Fruit fly (Drosophila melanogaster) whole organism, pupa: ENCODE results near the gene Agpat2.

Experiments
- CG10348 ChIP-seq: fragments of 200-800 bp; sonication (Bioruptor generic); IDR thresholded peaks from 2 replicates; pipeline ENCODE4 v1.3.6; 2022; ENCODE audit warnings: missing biosample characterization, missing genetic modification characterization
- CG12605 ChIP-seq: fragments of 200-800 bp; sonication (Bioruptor generic); IDR thresholded peaks from 2 replicates; pipeline ENCODE4 v1.3.6; 2022; ENCODE audit warnings: missing biosample characterization, missing genetic modification characterization
- CG13204 ChIP-seq: fragments of 200-800 bp; sonication (Bioruptor generic); optimal IDR thresholded peaks from 2 replicates; lab custom pipeline; 2018; ENCODE audit warnings: missing biosample characterization, mild to moderate bottlenecking, missing genetic modification characterization, moderate library complexity
- CG14655 ChIP-seq: fragments of 200-800 bp; sonication (Bioruptor generic); optimal IDR thresholded peaks from 3 replicates; lab custom pipeline; 2017; ENCODE audit warnings: mild to moderate bottlenecking, missing biosample characterization, missing genetic modification reagents, missing genetic modification characterization
- CG15710 ChIP-seq: fragments of 200-800 bp; sonication (Bioruptor generic); optimal IDR thresholded peaks from 2 replicates; lab custom pipeline; 2018; ENCODE audit warnings: missing biosample characterization, mild to moderate bottlenecking, missing genetic modification characterization, moderate library complexity
- CG17806 ChIP-seq: fragments of 200-800 bp; sonication (Bioruptor generic); optimal IDR thresholded peaks from 2 replicates; lab custom pipeline; 2018; ENCODE audit warnings: missing biosample characterization, mild to moderate bottlenecking, missing genetic modification characterization, moderate library complexity
- CG32121 ChIP-seq: fragments of 200-800 bp; sonication (Bioruptor generic); IDR thresholded peaks from 2 replicates; pipeline ENCODE4 v1.3.6; 2022; ENCODE audit warnings: missing biosample characterization, missing genetic modification characterization
- CG34367 ChIP-seq: fragments of 200-800 bp; sonication (Bioruptor generic); optimal IDR thresholded peaks from 2 replicates; lab custom pipeline; 2018; ENCODE audit warnings: missing biosample characterization, mild to moderate bottlenecking, missing genetic modification characterization
- CG4496 ChIP-seq: fragments of 200-800 bp; sonication (Bioruptor generic); IDR thresholded peaks from 3 replicates; pipeline ENCODE4 v1.3.6; 2022; ENCODE audit warnings: missing biosample characterization, missing genetic modification characterization
- CG8159 ChIP-seq: fragments of 200-800 bp; sonication (Bioruptor generic); optimal IDR thresholded peaks from 3 replicates; lab custom pipeline; 2018; ENCODE audit warnings: missing biosample characterization, mild to moderate bottlenecking, missing genetic modification characterization, moderate library complexity
- CG8301 ChIP-seq: fragments of 200-800 bp; sonication (Bioruptor generic); optimal IDR thresholded peaks from 2 replicates; lab custom pipeline; 2018; ENCODE audit warnings: missing biosample characterization, mild to moderate bottlenecking, missing genetic modification characterization
- CG9948 ChIP-seq: fragments of 200-800 bp; sonication (Bioruptor generic); optimal IDR thresholded peaks from 2 replicates; lab custom pipeline; 2018; ENCODE audit warnings: missing biosample characterization, mild to moderate bottlenecking, missing genetic modification characterization, moderate library complexity
- D1 ChIP-seq: fragments of 200-800 bp; sonication (Bioruptor generic); optimal IDR thresholded peaks from 2 replicates; lab custom pipeline; 2018; ENCODE audit warnings: missing biosample characterization, mild to moderate bottlenecking, missing genetic modification characterization, moderate library complexity
- EcR ChIP-seq: fragments of 200-800 bp; sonication (Bioruptor generic); optimal IDR thresholded peaks from 3 replicates; lab custom pipeline; 2019; ENCODE audit warnings: missing biosample characterization, missing genetic modification characterization, mild to moderate bottlenecking, moderate library complexity, missing genetic modification reagents
- Ets98B ChIP-seq: fragments of 200-800 bp; sonication (Bioruptor generic); IDR thresholded peaks from 2 replicates; pipeline ENCODE4 v1.3.6; 2022; ENCODE audit warnings: missing biosample characterization, missing genetic modification characterization
- Pif1A ChIP-seq: fragments of 200-800 bp; sonication (Bioruptor generic); optimal IDR thresholded peaks from 3 replicates; lab custom pipeline; 2016; ENCODE audit warnings: missing biosample characterization, missing genetic modification characterization
- Pif1B ChIP-seq: fragments of 200-800 bp; sonication (Bioruptor generic); optimal IDR thresholded peaks from 3 replicates; lab custom pipeline; 2016; ENCODE audit warnings: missing biosample characterization, missing genetic modification characterization
- Snoo ChIP-seq: fragments of 200-800 bp; sonication (Bioruptor generic); optimal IDR thresholded peaks from 3 replicates; lab custom pipeline; 2017; ENCODE audit warnings: missing biosample characterization, mild to moderate bottlenecking, missing genetic modification characterization, inconsistent platforms
- fd96Ca ChIP-seq: fragments of 200-800 bp; sonication (Bioruptor generic); IDR thresholded peaks from 3 replicates; pipeline ENCODE4 v1.3.6; 2022; ENCODE audit warnings: missing biosample characterization, missing genetic modification characterization
- gl ChIP-seq: fragments of 200-800 bp; sonication (Bioruptor generic); optimal IDR thresholded peaks from 2 replicates; lab custom pipeline; 2018; ENCODE audit warnings: missing biosample characterization, mild to moderate bottlenecking, missing genetic modification characterization
- rn ChIP-seq: fragments of 200-800 bp; sonication (Bioruptor generic); IDR thresholded peaks from 2 replicates; pipeline ENCODE4 v1.3.6; 2022; ENCODE audit warnings: missing biosample characterization, missing genetic modification characterization

Agpat2 gene

DNA sequence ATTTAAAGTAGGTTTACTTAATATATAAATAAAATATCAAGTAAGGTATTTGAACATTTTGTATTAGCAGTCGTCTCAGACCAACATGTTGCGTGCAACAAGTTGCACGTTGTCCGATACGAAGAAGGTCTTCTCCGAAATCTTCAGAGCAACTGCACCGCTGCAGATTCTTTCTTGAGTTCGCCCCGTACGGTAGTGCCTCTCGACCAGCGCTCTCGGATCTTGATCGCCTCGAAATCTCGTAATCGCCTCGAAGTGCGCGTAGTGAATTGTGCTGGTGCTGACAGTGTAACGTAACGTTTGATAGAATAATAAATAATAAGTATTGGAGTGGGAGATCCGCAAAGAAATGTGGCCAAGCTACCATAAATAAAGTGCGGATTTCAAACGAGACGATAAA lies 2.8 kb upstream of the Agpat2 start, which contains the start of gene dachs:
TSS of gene dachs (plus strand) at position 175 of the 400 bp plus-strand sequence.
- TF ChIP-seq EcR (GFP tag; lab: Kevin White, UChicago) (no peak), Pif1A (GFP tag; lab: Kevin White, UChicago) (no peak), D1 (tag; lab: Kevin White, UChicago) (no peak), CG9948 (tag; lab: Kevin White, UChicago) (no peak), CG8301 (tag; lab: Kevin White, UChicago) (no peak)

DNA sequence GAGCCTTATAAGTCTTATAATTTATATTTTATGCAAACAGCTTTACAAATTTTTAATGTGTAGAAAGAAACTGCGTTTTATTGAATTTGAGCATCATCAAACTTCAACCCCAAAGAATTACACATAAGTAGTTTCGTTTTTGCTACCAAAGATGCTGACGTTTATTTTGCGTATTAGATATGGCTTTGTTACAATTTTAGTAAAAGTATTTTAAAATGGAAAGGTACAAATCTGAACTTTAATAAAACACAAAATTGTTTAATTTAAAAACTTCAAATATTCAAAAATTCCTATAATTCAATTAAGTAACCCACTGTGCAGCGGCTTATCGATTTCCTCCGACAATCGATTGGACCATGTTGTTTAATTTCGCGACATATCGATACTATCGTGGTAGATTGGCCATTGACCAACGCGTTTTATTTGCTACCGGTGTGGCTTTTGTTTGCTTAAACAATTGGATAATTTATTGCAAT lies 351 bp upstream of the Agpat2 start, which contains the start of gene prg:
TSS of gene prg (plus strand) at position 382 of the 476 bp plus-strand sequence.
- TF ChIP-seq CG10348 (no peak), CG8159 (tag; lab: Kevin White, UChicago) (peak; percentile 61), Ets98B (GFP tag; lab: Robert Waterston, UW) (peak; percentile 37), Snoo (tag; lab: Kevin White, UChicago) (peak; percentile 49), CG15710 (tag; lab: Kevin White, UChicago) (peak; percentile 50), CG14655 (GFP tag; lab: Kevin White, UChicago) (peak; percentile 55), CG32121 (peak; percentile 56; the same call in 1 of the 2 replicates), rn (GFP tag; lab: Robert Waterston, UW) (no peak), EcR (GFP tag; lab: Kevin White, UChicago) (peak; percentile 58), fd96Ca (GFP tag; lab: Robert Waterston, UW) (no peak), CG12605 (GFP tag; lab: Robert Waterston, UW) (peak; percentile 53), Pif1B (GFP tag; lab: Kevin White, UChicago) (peak; percentile 45), CG8301 (tag; lab: Kevin White, UChicago) (peak; percentile 58), D1 (tag; lab: Kevin White, UChicago) (peak; percentile 39), Pif1A (GFP tag; lab: Kevin White, UChicago) (peak; percentile 78), CG34367 (tag; lab: Kevin White, UChicago) (peak; percentile 30), CG13204 (GFP tag; lab: Kevin White, UChicago) (no peak), CG17806 (tag; lab: Kevin White, UChicago) (peak; percentile 44), CG9948 (tag; lab: Kevin White, UChicago) (peak; percentile 5), CG4496 (GFP tag; lab: Robert Waterston, UW) (peak; percentile 70), gl (tag; lab: Kevin White, UChicago) (no peak)

DNA sequence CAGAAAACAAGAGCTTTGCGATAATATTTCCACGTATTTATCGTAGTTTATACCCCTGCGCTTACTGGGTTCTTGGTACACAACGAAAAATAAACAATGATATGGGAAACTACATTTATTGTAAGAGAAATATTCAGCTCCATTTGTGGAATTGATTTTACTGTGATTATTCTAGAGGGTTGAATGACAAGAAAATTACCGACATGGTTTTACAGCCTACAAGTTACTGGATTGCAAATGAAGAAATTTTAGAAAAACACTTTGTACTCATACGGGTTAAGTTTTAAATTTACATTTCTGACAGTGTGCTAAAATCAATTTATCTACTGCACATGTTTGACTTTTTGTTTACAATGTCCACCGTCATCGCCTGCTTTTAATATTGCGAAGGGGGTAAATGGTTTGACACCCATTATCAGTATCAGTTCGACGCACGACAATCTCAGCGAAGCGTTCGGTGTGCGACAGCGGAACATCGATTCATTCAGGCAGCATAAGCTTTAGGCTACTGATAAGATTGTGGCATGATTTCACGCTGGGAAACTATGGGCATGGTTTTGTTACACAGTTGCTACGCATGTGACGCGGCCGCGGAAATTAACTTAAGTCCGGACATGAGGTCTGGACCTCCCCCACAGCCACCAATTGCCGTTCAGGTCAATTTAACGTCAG lies 1.9 kb downstream of the Agpat2 start:
- TF ChIP-seq CG15710 (tag; lab: Kevin White, UChicago) (peak; percentile 10), gl (tag; lab: Kevin White, UChicago) (no peak), Pif1B (GFP tag; lab: Kevin White, UChicago) (no peak), fd96Ca (GFP tag; lab: Robert Waterston, UW) (0 out of 3 replicates have a peak, but pooled peaks have one; percentile 11), CG8301 (tag; lab: Kevin White, UChicago) (no peak), CG9948 (tag; lab: Kevin White, UChicago) (peak; percentile 34), CG8159 (tag; lab: Kevin White, UChicago) (peak; percentile 33), Pif1A (GFP tag; lab: Kevin White, UChicago) (peak; percentile 14), CG14655 (GFP tag; lab: Kevin White, UChicago) (peak; percentile 22), CG13204 (GFP tag; lab: Kevin White, UChicago) (no peak), CG12605 (GFP tag; lab: Robert Waterston, UW) (no peak), Snoo (tag; lab: Kevin White, UChicago) (no peak), Ets98B (GFP tag; lab: Robert Waterston, UW) (no peak), CG17806 (tag; lab: Kevin White, UChicago) (peak; percentile 25), CG10348 (no peak), CG4496 (GFP tag; lab: Robert Waterston, UW) (no peak), CG34367 (tag; lab: Kevin White, UChicago) (no peak), CG32121 (no peak), rn (GFP tag; lab: Robert Waterston, UW) (no peak), EcR (GFP tag; lab: Kevin White, UChicago) (peak; percentile 44), D1 (tag; lab: Kevin White, UChicago) (no peak)

DNA sequence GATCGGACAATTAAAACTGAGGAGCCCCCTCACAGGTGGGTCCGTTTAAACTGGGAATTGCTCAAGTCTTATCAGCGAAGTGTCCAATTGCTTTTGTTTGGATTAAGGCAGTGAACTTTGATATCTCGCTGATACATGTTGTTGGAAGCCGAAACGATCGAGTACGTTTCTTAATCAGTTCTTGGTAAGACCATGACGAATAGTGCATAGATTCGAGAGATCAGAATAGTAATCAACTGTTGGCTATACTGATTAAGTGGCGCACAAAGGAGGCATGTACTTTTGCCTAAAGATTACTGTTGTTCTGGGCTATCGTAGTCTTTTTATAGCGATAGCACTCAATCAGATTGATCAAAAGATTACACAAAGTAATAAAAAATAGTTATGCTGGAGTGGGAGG lies 12.3 kb downstream of the Agpat2 start:
- no peak for TF ChIP-seq CG32121
- no peak for TF ChIP-seq D1 (tag; lab: Kevin White, UChicago)
- TF ChIP-seq fd96Ca (GFP tag; lab: Robert Waterston, UW): no peak
- no peak for TF ChIP-seq CG14655 (GFP tag; lab: Kevin White, UChicago)
- TF ChIP-seq CG15710 (tag; lab: Kevin White, UChicago): no peak

DNA sequence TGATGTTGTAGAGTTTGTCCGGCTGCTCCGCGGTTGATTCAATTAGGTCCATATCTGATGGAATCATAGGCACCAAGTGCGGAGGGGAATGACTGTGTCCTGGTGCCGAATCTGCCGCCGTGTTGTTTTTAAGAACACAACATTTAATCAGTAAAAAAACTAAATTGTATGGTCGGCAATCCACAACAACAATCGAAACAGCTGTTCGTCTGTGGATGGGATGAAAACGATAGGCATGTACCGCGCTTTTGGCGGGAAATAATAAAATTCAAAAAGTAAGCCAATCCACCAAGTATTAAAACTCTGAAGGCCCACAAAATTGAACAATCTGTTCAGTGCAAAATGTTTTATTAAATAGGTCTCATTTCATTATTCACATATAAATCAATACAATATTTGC lies 14.4 kb downstream of the Agpat2 start, which contains the start of gene Aasdh:
TSS of gene Aasdh (minus strand) at position 219 of the 400 bp plus-strand sequence.
- no peak for TF ChIP-seq CG17806 (tag; lab: Kevin White, UChicago)
- TF ChIP-seq rn (GFP tag; lab: Robert Waterston, UW): no peak
- TF ChIP-seq CG34367 (tag; lab: Kevin White, UChicago): no peak
- TF ChIP-seq CG13204 (GFP tag; lab: Kevin White, UChicago): no peak
- TF ChIP-seq CG4496 (GFP tag; lab: Robert Waterston, UW): no peak
- no peak for TF ChIP-seq CG8301 (tag; lab: Kevin White, UChicago)
- TF ChIP-seq D1 (tag; lab: Kevin White, UChicago): no peak
- TF ChIP-seq CG14655 (GFP tag; lab: Kevin White, UChicago): no peak
- no peak for TF ChIP-seq CG12605 (GFP tag; lab: Robert Waterston, UW)
- no peak for TF ChIP-seq gl (tag; lab: Kevin White, UChicago)
- no peak for TF ChIP-seq CG8159 (tag; lab: Kevin White, UChicago)
- no peak for TF ChIP-seq Pif1B (GFP tag; lab: Kevin White, UChicago)
- no peak for TF ChIP-seq Ets98B (GFP tag; lab: Robert Waterston, UW)
- no peak for TF ChIP-seq fd96Ca (GFP tag; lab: Robert Waterston, UW)
